Fruit fly (Drosophila melanogaster): ENCODE measurements around the gene CG3517.

The CG3517 gene

dm6 chr3R:19398467-19398866 is 26.5 kb downstream of the CG3517 start, which contains the start of gene CG31244:
Gene CG31244, minus strand, starts transcription at chr3R:19398567.
- no peak for TF ChIP-seq noc (tag; optimal IDR thresholded peaks at IDR 0.05)

dm6 chr3R:19393060-19393459 is 31.9 kb downstream of the CG3517 start, which contains the start of gene CG3739:
Gene CG3739, plus strand, starts transcription at chr3R:19393360.
- TF ChIP-seq noc (tag; optimal IDR thresholded peaks at IDR 0.05): no peak

dm6 chr3R:19389919-19390318 is 35.1 kb downstream of the CG3517 start, which contains the start of gene CG18493:
Gene CG18493, plus strand, starts transcription at chr3R:19390270.
- TF ChIP-seq noc (tag; optimal IDR thresholded peaks at IDR 0.05): peak; percentile 78

dm6 chr3R:19387608-19388007 is 37.4 kb downstream of the CG3517 start, which contains the start of gene CG3734:
Gene CG3734, plus strand, starts transcription at chr3R:19387861.
- peak; percentile 59 for TF ChIP-seq noc (tag; optimal IDR thresholded peaks at IDR 0.05)

- TF ChIP-seq noc (tag; optimal IDR thresholded peaks at IDR 0.05): no peak
Observed at dm6 chr3R:19383298-19383697, 41.7 kb downstream of the CG3517 start.

- no peak for TF ChIP-seq noc (tag; optimal IDR thresholded peaks at IDR 0.05)
Observed at dm6 chr3R:19377125-19377524, 47.9 kb downstream of the CG3517 start, which contains the start of gene CG31245. Gene CG31245, minus strand, starts transcription at chr3R:19377225.

dm6 chr3R:19375923-19376322 is 49.1 kb downstream of the CG3517 start, which contains the start of gene CG31404:
Gene CG31404, minus strand, starts transcription at chr3R:19376023.
- TF ChIP-seq noc (tag; optimal IDR thresholded peaks at IDR 0.05): no peak

dm6 chr3R:19374689-19375088 is 50.3 kb downstream of the CG3517 start, which contains the start of gene CG3581:
Gene CG3581, minus strand, starts transcription at chr3R:19374789.
- no peak for TF ChIP-seq noc (tag; optimal IDR thresholded peaks at IDR 0.05)

Measured in whole organism, larva.